Worm (Caenorhabditis elegans): ENCODE data around the gene Y57G11C.1144.

DNA sequence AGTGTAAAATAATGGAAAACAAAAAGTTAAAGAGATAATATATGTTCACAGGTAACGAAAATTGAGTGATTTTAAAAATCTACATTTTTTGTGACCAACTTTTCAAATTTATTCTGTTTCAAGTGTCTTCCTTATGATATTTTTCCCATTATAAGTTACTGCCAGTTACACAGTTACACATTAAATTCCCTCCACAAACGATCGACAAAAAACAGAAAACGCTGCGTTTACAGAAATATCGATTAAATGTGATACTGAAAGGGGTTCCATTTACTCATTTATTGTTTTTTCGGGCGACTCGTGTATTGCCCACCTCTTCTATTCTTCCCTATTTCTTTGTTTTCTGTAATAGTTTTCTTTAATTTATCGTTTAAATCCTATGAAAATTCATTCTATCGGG is at the start of gene Y57G11C.1144:
- no peak for TF ChIP-seq lin-15B (tag; optimal IDR thresholded peaks at IDR 0.05)
- TF ChIP-seq lim-7 (GFP tag; IDR thresholded peaks at IDR 0.05) = no peak
- TF ChIP-seq hmg-1.1 (GFP tag; IDR thresholded peaks at IDR 0.05) = no peak
- no peak for TF ChIP-seq ztf-11 (tag; optimal IDR thresholded peaks at IDR 0.05)
- TF ChIP-seq spr-1 (tag; optimal IDR thresholded peaks at IDR 0.05) = no peak
- TF ChIP-seq nhr-111 (GFP tag; optimal IDR thresholded peaks at IDR 0.05) = no peak
- TF ChIP-seq unc-62 (GFP tag; optimal IDR thresholded peaks at IDR 0.05 in 1 of 2) = no peak
- no peak for TF ChIP-seq unc-62 (tag; optimal IDR thresholded peaks at IDR 0.05)
